Worm (Caenorhabditis elegans) whole organism, L4 larva: ENCODE measurements around the gene spp-24.
A peak's percentile ranks its signal among the peaks of the same experiment; 100 is the strongest.

Experiments
- D1046.2 ChIP-seq: fragments of 200-800 bp; sonication (Bioruptor generic); IDR thresholded peaks from 2 replicates; pipeline ENCODE4 v1.3.6; 2022; ENCODE audit warnings: missing genetic modification characterization, missing compliant biosample characterization
- Y105C5A.15 ChIP-seq: fragments of 200-800 bp; sonication (Bioruptor generic); IDR thresholded peaks from 2 replicates; pipeline ENCODE4 v1.3.6; 2022; ENCODE audit warnings: missing genetic modification characterization, missing compliant biosample characterization
- Y5F2A.4 ChIP-seq: fragments of 200-800 bp; sonication (Bioruptor generic); optimal IDR thresholded peaks from 2 replicates; lab custom pipeline; 2018; ENCODE audit warnings: mild to moderate bottlenecking, missing genetic modification characterization, missing compliant biosample characterization
- Y75B8A.6 ChIP-seq: fragments of 200-800 bp; sonication (Bioruptor generic); IDR thresholded peaks from 2 replicates; pipeline ENCODE4 v1.3.6; 2022; ENCODE audit warnings: missing genetic modification reagents, missing genetic modification characterization, missing compliant biosample characterization
- ZK546.5 ChIP-seq, 2 experiments: sonication (generic microtip); optimal IDR thresholded peaks; 2 replicates each; lab custom pipeline; 2017; ENCODE audit warnings: missing biosample characterization in 2 of 2, missing genetic modification characterization in 2 of 2
- aha-1 ChIP-seq: fragments of 150-350 bp; peaks from one replicate; lab custom pipeline; 2014; ENCODE audit warnings: missing biosample characterization, missing genetic modification characterization
- aly-2 ChIP-seq: sonication (generic microtip); optimal IDR thresholded peaks from 2 replicates; lab custom pipeline; 2018; ENCODE audit warnings: missing biosample characterization, missing genetic modification characterization
- arid-1 ChIP-seq: fragments of 200-800 bp; sonication (Bioruptor generic); conservative IDR thresholded peaks from 2 replicates; pipeline ENCODE4 v1.3.6; 2022; ENCODE audit warnings: missing genetic modification reagents, missing genetic modification characterization, missing compliant biosample characterization
- ceh-32 ChIP-seq: sonication (generic microtip); optimal IDR thresholded peaks from 2 replicates; lab custom pipeline; 2016; ENCODE audit warnings: mild to moderate bottlenecking, missing genetic modification characterization, missing compliant biosample characterization; ENCODE audit not compliant: poor library complexity
- daf-12 ChIP-seq: fragments of 150-350 bp; optimal IDR thresholded peaks from 2 replicates; lab custom pipeline; 2014; ENCODE audit warnings: missing biosample characterization, missing genetic modification reagents, missing genetic modification characterization
- daf-16 ChIP-seq, 3 experiments: sonication (generic microtip); optimal IDR thresholded peaks; 2 replicates each; lab custom pipeline; 2016 to 2017; ENCODE audit warnings: missing genetic modification characterization in 3 of 3, missing genetic modification reagents in 3 of 3, mild to moderate bottlenecking in 2 of 3, missing compliant biosample characterization in 2 of 3, missing biosample characterization in 1 of 3, moderate library complexity in 1 of 3
- daf-19 ChIP-seq: fragments of 200-800 bp; sonication (Bioruptor generic); conservative IDR thresholded peaks from 2 replicates; pipeline ENCODE4 v1.3.6; 2022; ENCODE audit warnings: missing genetic modification characterization, missing compliant biosample characterization
- dmd-8 ChIP-seq: fragments of 200-800 bp; sonication (Bioruptor generic); IDR thresholded peaks from 2 replicates; pipeline ENCODE4 v1.3.6; 2022; ENCODE audit warnings: missing genetic modification characterization, missing compliant biosample characterization
- dmd-9 ChIP-seq: fragments of 200-800 bp; sonication (Bioruptor generic); IDR thresholded peaks from 2 replicates; pipeline ENCODE4 v1.3.6; 2022; ENCODE audit warnings: missing genetic modification reagents, missing genetic modification characterization, missing compliant biosample characterization
- dve-1 ChIP-seq: sonication (generic microtip); optimal IDR thresholded peaks from 2 replicates; lab custom pipeline; 2017; ENCODE audit warnings: antibody characterized with exemption, mild to moderate bottlenecking, missing genetic modification characterization, missing compliant biosample characterization; ENCODE audit not compliant: insufficient read depth
- fkh-10 ChIP-seq: fragments of 150-350 bp; optimal IDR thresholded peaks from 2 replicates; lab custom pipeline; 2014; ENCODE audit warnings: missing biosample characterization, missing genetic modification reagents, missing genetic modification characterization
- hlh-11 ChIP-seq: fragments of 200-800 bp; sonication (Bioruptor generic); optimal IDR thresholded peaks from 2 replicates; lab custom pipeline; 2018; ENCODE audit warnings: mild to moderate bottlenecking, missing genetic modification characterization, missing compliant biosample characterization
- hlh-30 ChIP-seq: sonication (generic microtip); optimal IDR thresholded peaks from 2 replicates; lab custom pipeline; 2017; ENCODE audit warnings: antibody characterized with exemption, mild to moderate bottlenecking, missing genetic modification characterization, missing compliant biosample characterization; ENCODE audit not compliant: insufficient read depth
- hmg-1.1 ChIP-seq: fragments of 200-800 bp; sonication (Bioruptor generic); IDR thresholded peaks from 2 replicates; pipeline ENCODE4 v1.3.6; 2022; ENCODE audit warnings: missing genetic modification reagents, missing genetic modification characterization, missing compliant biosample characterization
- lin-39 ChIP-seq: fragments of 150-350 bp; optimal IDR thresholded peaks from 2 replicates; lab custom pipeline; 2014; ENCODE audit warnings: missing biosample characterization, missing genetic modification reagents, missing genetic modification characterization
- madf-9 ChIP-seq: fragments of 200-800 bp; sonication (Bioruptor generic); conservative IDR thresholded peaks from 2 replicates; pipeline ENCODE4 v1.3.6; 2022; ENCODE audit warnings: missing genetic modification reagents, missing genetic modification characterization, missing compliant biosample characterization
- mdl-1 ChIP-seq, 2 experiments: fragments of 150-350 bp in 1 of 2; sonication (generic microtip) in 1 of 2; optimal IDR thresholded peaks; 2 replicates each; lab custom pipeline; 2014 to 2017; ENCODE audit warnings: missing biosample characterization in 2 of 2, missing genetic modification characterization in 2 of 2
- mep-1 ChIP-seq: fragments of 150-350 bp; sonication (generic microtip); optimal IDR thresholded peaks from 3 replicates; lab custom pipeline; 2014; ENCODE audit warnings: missing biosample characterization, missing genetic modification characterization
- mxl-2 ChIP-seq: fragments of 200-800 bp; sonication (Bioruptor generic); conservative IDR thresholded peaks from 2 replicates; pipeline ENCODE4 v1.3.6; 2022; ENCODE audit warnings: missing genetic modification reagents, missing genetic modification characterization, missing compliant biosample characterization
- mxl-3 ChIP-seq: fragments of 200-800 bp; sonication (Bioruptor generic); optimal IDR thresholded peaks from 2 replicates; lab custom pipeline; 2018; ENCODE audit warnings: mild to moderate bottlenecking, missing genetic modification characterization, missing compliant biosample characterization
- nhr-10 ChIP-seq: fragments of 150-350 bp; optimal IDR thresholded peaks from 2 replicates; lab custom pipeline; 2014; ENCODE audit warnings: missing biosample characterization, missing genetic modification characterization
- nhr-11 ChIP-seq: fragments of 150-350 bp; optimal IDR thresholded peaks from 2 replicates; lab custom pipeline; 2014; ENCODE audit warnings: missing biosample characterization, missing genetic modification characterization
- nhr-25 ChIP-seq: sonication (generic microtip); optimal IDR thresholded peaks from 2 replicates; lab custom pipeline; 2017; ENCODE audit warnings: missing genetic modification characterization, mild to moderate bottlenecking, missing compliant biosample characterization, antibody characterized with exemption, moderate library complexity, borderline replicate concordance; ENCODE audit not compliant: insufficient read depth
- nhr-28 ChIP-seq: fragments of 150-350 bp; optimal IDR thresholded peaks from 2 replicates; lab custom pipeline; 2014; ENCODE audit warnings: missing biosample characterization, missing genetic modification characterization
- nhr-41 ChIP-seq: fragments of 200-800 bp; sonication (Bioruptor generic); IDR thresholded peaks from 2 replicates; pipeline ENCODE4 v1.3.6; 2022; ENCODE audit warnings: missing genetic modification reagents, missing genetic modification characterization, missing compliant biosample characterization
- nhr-42 ChIP-seq: fragments of 200-800 bp; sonication (Bioruptor generic); IDR thresholded peaks from 2 replicates; pipeline ENCODE4 v1.3.6; 2022; ENCODE audit warnings: missing genetic modification characterization, missing compliant biosample characterization
- nhr-48 ChIP-seq: sonication (generic microtip); optimal IDR thresholded peaks from 2 replicates; lab custom pipeline; 2016; ENCODE audit warnings: mild to moderate bottlenecking, missing genetic modification characterization, missing compliant biosample characterization
- nhr-6 ChIP-seq: fragments of 150-350 bp; optimal IDR thresholded peaks from 2 replicates; lab custom pipeline; 2014; ENCODE audit warnings: missing biosample characterization, missing genetic modification characterization
- nhr-77 ChIP-seq: fragments of 150-350 bp; optimal IDR thresholded peaks from 2 replicates; lab custom pipeline; 2014; ENCODE audit warnings: missing biosample characterization, missing genetic modification characterization
- php-3 ChIP-seq: fragments of 200-800 bp; sonication (Bioruptor generic); IDR thresholded peaks from 2 replicates; pipeline ENCODE4 v1.3.6; 2022; ENCODE audit warnings: missing genetic modification reagents, missing genetic modification characterization, missing compliant biosample characterization
- rbr-2 ChIP-seq: sonication (generic microtip); optimal IDR thresholded peaks from 2 replicates; lab custom pipeline; 2016; ENCODE audit warnings: missing genotype, missing genetic modification characterization, missing compliant biosample characterization
- sdz-12 ChIP-seq: fragments of 200-800 bp; sonication (Bioruptor generic); optimal IDR thresholded peaks from 2 replicates; lab custom pipeline; 2018; ENCODE audit warnings: mild to moderate bottlenecking, missing genetic modification characterization, missing compliant biosample characterization
- set-16 ChIP-seq: fragments of 200-800 bp; sonication (Bioruptor generic); IDR thresholded peaks from 2 replicates; pipeline ENCODE4 v1.3.6; 2022; ENCODE audit warnings: missing genetic modification reagents, missing genetic modification characterization, missing compliant biosample characterization
- snpc-1.2 ChIP-seq: fragments of 200-800 bp; sonication (Bioruptor generic); IDR thresholded peaks from 2 replicates; pipeline ENCODE4 v1.3.6; 2022; ENCODE audit warnings: missing genetic modification reagents, missing genetic modification characterization, missing compliant biosample characterization
- spr-1 ChIP-seq: sonication (generic microtip); optimal IDR thresholded peaks from 2 replicates; lab custom pipeline; 2016; ENCODE audit warnings: mild to moderate bottlenecking, missing genetic modification characterization, missing compliant biosample characterization
- spr-3 ChIP-seq: fragments of 200-800 bp; sonication (Bioruptor generic); optimal IDR thresholded peaks from 2 replicates; lab custom pipeline; 2018; ENCODE audit warnings: mild to moderate bottlenecking, missing genetic modification characterization, missing compliant biosample characterization
- unc-130 ChIP-seq: sonication (generic microtip); optimal IDR thresholded peaks from 2 replicates; lab custom pipeline; 2016; ENCODE audit warnings: missing genetic modification reagents, missing genetic modification characterization, missing compliant biosample characterization
- unc-62 ChIP-seq, 3 experiments: fragments of 150-350 bp in 1 of 3; sonication (generic microtip); optimal IDR thresholded peaks in 2 of 3; peaks in 1 of 3; 1 replicate in 1 of 3; 2 replicates in 2 of 3; lab custom pipeline; 2014 to 2017; ENCODE audit warnings: missing biosample characterization in 3 of 3, missing genetic modification characterization in 3 of 3, missing genetic modification reagents in 3 of 3, missing genotype in 1 of 3
- zip-11 ChIP-seq: fragments of 200-800 bp; sonication (Bioruptor generic); IDR thresholded peaks from 2 replicates; pipeline ENCODE4 v1.3.6; 2022; ENCODE audit warnings: missing genetic modification characterization, missing compliant biosample characterization
- ztf-11 ChIP-seq: fragments of 150-350 bp; optimal IDR thresholded peaks from 2 replicates; lab custom pipeline; 2014; ENCODE audit warnings: missing biosample characterization, missing genetic modification characterization

The spp-24 gene

ce11 chrII:66322-66721, 27.0 kb upstream of the spp-24 start:
- TF ChIP-seq zip-11 (GFP tag; lab: Robert Waterston, UW): no peak
- TF ChIP-seq nhr-77 (tag; lab: Kevin White, UChicago): no peak
- TF ChIP-seq aha-1: peak; percentile 86
- TF ChIP-seq spr-3: no peak
- no peak for TF ChIP-seq ceh-32
- TF ChIP-seq nhr-11 (tag; lab: Kevin White, UChicago): peak; percentile 2
- TF ChIP-seq aly-2 (tag; lab: Kevin White, UChicago): no peak
- peak; percentile 71 for TF ChIP-seq madf-9
- no peak for TF ChIP-seq ZK546.5 (tag; optimal IDR thresholded peaks at IDR 0.05; lab: Kevin White, UChicago)
- TF ChIP-seq nhr-48: peak; percentile 44
- no peak for TF ChIP-seq set-16 (GFP tag; lab: Robert Waterston, UW)
- no peak for TF ChIP-seq nhr-41 (GFP tag; lab: Robert Waterston, UW)
- TF ChIP-seq daf-19: no peak
- TF ChIP-seq nhr-10 (tag; lab: Kevin White, UChicago): no peak
- TF ChIP-seq lin-39 (tag; lab: Kevin White, UChicago): no peak
- TF ChIP-seq daf-16 (GFP tag; optimal IDR thresholded peaks at IDR 0.05; lab: Kevin White, UChicago): no peak
- peak; percentile 19 for TF ChIP-seq daf-16 (tag; optimal IDR thresholded peaks at IDR 0.05; lab: Kevin White, UChicago)
- TF ChIP-seq arid-1: 0 out of 2 replicates have a peak, but pooled peaks have one; percentile 21
- TF ChIP-seq fkh-10 (GFP tag; lab: Kevin White, UChicago): no peak
- no peak for TF ChIP-seq nhr-42
- no peak for TF ChIP-seq ztf-11 (tag; lab: Kevin White, UChicago)
- no peak for TF ChIP-seq mxl-2
- TF ChIP-seq dve-1 (tag; lab: Kevin White, UChicago): peak; percentile 43
- TF ChIP-seq unc-62 (GFP tag; optimal IDR thresholded peaks at IDR 0.05 in 1 of 2; lab: Kevin White, UChicago): peak in 1 of 2 experiments; percentile 57
- TF ChIP-seq unc-62 (tag; optimal IDR thresholded peaks at IDR 0.05; lab: Kevin White, UChicago): no peak
- peak; percentile 86 for TF ChIP-seq hlh-30
- peak; percentile 38 for TF ChIP-seq mep-1 (tag; lab: Kevin White, UChicago)
- TF ChIP-seq mdl-1 (tag; optimal IDR thresholded peaks at IDR 0.05; lab: Kevin White, UChicago): peak; percentile 27 to 84
- peak; percentile 28 for TF ChIP-seq rbr-2 (tag; lab: Kevin White, UChicago)
- TF ChIP-seq dmd-9 (GFP tag; lab: Robert Waterston, UW): no peak
- peak; percentile 45 for TF ChIP-seq spr-1
- TF ChIP-seq Y75B8A.6 (GFP tag; lab: Robert Waterston, UW): no peak
- TF ChIP-seq Y105C5A.15: no peak
- TF ChIP-seq snpc-1.2 (GFP tag; lab: Robert Waterston, UW): no peak
- TF ChIP-seq php-3: no peak
- TF ChIP-seq nhr-25: peak; percentile 48
- no peak for TF ChIP-seq dmd-8
- no peak for TF ChIP-seq unc-130 (GFP tag; lab: Kevin White, UChicago)
- TF ChIP-seq mxl-3 (GFP tag; lab: Kevin White, UChicago): peak; percentile 82
- TF ChIP-seq daf-12 (tag; lab: Kevin White, UChicago): no peak
- TF ChIP-seq nhr-6 (tag; lab: Kevin White, UChicago): peak; percentile 17
- no peak for TF ChIP-seq sdz-12 (GFP tag; lab: Kevin White, UChicago)
- peak; percentile 51 for TF ChIP-seq nhr-28
- TF ChIP-seq Y5F2A.4 (GFP tag; lab: Kevin White, UChicago): no peak
- no peak for TF ChIP-seq D1046.2 (GFP tag; lab: Robert Waterston, UW)
- TF ChIP-seq hlh-11 (tag; lab: Kevin White, UChicago): peak; percentile 82
- TF ChIP-seq hmg-1.1 (GFP tag; lab: Robert Waterston, UW): peak; percentile 29; the same call in 1 of the 2 replicates
- TF ChIP-seq, all 104 proteins: peak for 19
